Worm (Caenorhabditis elegans) whole organism, L4/young adult: Measurements from ENCODE around the gene ceh-13.

ENCODE experiments used
- W03F9.2 ChIP-seq: fragments of 150-350 bp; optimal IDR thresholded peaks from 2 replicates; lab custom pipeline; 2014; ENCODE audit warnings: missing biosample characterization, missing genetic modification characterization
- him-1 ChIP-seq: sonication (generic microtip); optimal IDR thresholded peaks from 2 replicates; lab custom pipeline; 2016; ENCODE audit warnings: missing genotype, missing genetic modification reagents, missing genetic modification characterization, missing compliant biosample characterization

ce11 chrIII:7558658-7559057 is 3.2 kb downstream of the ceh-13 start:
- TF ChIP-seq W03F9.2 (tag; lab: Kevin White, UChicago) = no peak
- no peak for TF ChIP-seq him-1
